1 fruit fly cellular context compared by ENCODE assay signal in genomic region chr3R:4658991-4659933, dm6.
TF ChIP-seq lines count a peak whose summit lies in the region.

TSS of gene smash (plus strand) at chr3R:4659579.

TF ChIP-seq in whole organism, embryonic, 481 proteins besides CTCF, POLR2A, EP300 and RAD21 (continued from another document and continues in another):
- TF ChIP-seq ken (GFP tag; IDR thresholded peaks at IDR 0.05; lab: Robert Waterston, UW) (0 out of 3 replicates have a peak, but pooled peaks have one; percentile 44), maf-S (GFP tag; optimal IDR thresholded peaks at IDR 0.05; lab: Kevin White, UChicago) (peak; percentile 21), CG34224 (GFP tag; IDR thresholded peaks at IDR 0.05; lab: Robert Waterston, UW; ENCODE audit: partially characterized antibody) (peak; percentile 33; the same call in 1 of the 3 replicates), zfh2 (GFP tag; optimal IDR thresholded peaks at IDR 0.05; lab: Kevin White, UChicago) (peak; percentile 12), CG43689 (GFP tag; IDR thresholded peaks at IDR 0.05; lab: Robert Waterston, UW) (no peak), kay (GFP tag; optimal IDR thresholded peaks at IDR 0.05; lab: Kevin White, UChicago) (no peak), Dek (tag; optimal IDR thresholded peaks at IDR 0.05; lab: Kevin White, UChicago) (no peak), Ets65A (GFP tag; lab: Kevin White, UChicago) (peak; percentile 30), CG7357 (GFP tag; IDR thresholded peaks at IDR 0.05; lab: Robert Waterston, UW) (no peak), gsb (GFP tag; IDR thresholded peaks at IDR 0.05; lab: Robert Waterston, UW) (no peak; the same call in 1 of the 2 replicates), esg (GFP tag; conservative IDR thresholded peaks at IDR 0.05; lab: Robert Waterston, UW) (no peak), CG10979 (tag; optimal IDR thresholded peaks at IDR 0.05; lab: Kevin White, UChicago) (no peak), dati (GFP tag; IDR thresholded peaks at IDR 0.05; lab: Robert Waterston, UW) (peak; percentile 9; the same call in 1 of the 2 replicates), peb (GFP tag; IDR thresholded peaks at IDR 0.05; lab: Robert Waterston, UW) (no peak), BEAF-32 (GFP tag; optimal IDR thresholded peaks at IDR 0.05; lab: Kevin White, UChicago) (peak; percentile 28), Kr (GFP tag; optimal IDR thresholded peaks at IDR 0.05; lab: Kevin White, UChicago) (no peak), CG12659 (GFP tag; optimal IDR thresholded peaks at IDR 0.05; lab: Kevin White, UChicago) (peak; percentile 77), Stat92E (GFP tag; optimal IDR thresholded peaks at IDR 0.05; lab: Kevin White, UChicago) (no peak), ap (GFP tag; IDR thresholded peaks at IDR 0.05; lab: Robert Waterston, UW) (no peak), CG1603 (tag; optimal IDR thresholded peaks at IDR 0.05; lab: Kevin White, UChicago) (peak; percentile 58), chif (GFP tag; optimal IDR thresholded peaks at IDR 0.05; lab: Kevin White, UChicago) (no peak), CG16779 (GFP tag; IDR thresholded peaks at IDR 0.05; lab: Robert Waterston, UW) (peak; percentile 76), Eip74EF (GFP tag; optimal IDR thresholded peaks at IDR 0.05; lab: Kevin White, UChicago) (no peak), HLHmδ (GFP tag; optimal IDR thresholded peaks at IDR 0.05; lab: Kevin White, UChicago) (peak; percentile 88), CG33213 (GFP tag; optimal IDR thresholded peaks at IDR 0.05; lab: Kevin White, UChicago) (peak; percentile 98), vvl (GFP tag; IDR thresholded peaks at IDR 0.05; lab: Robert Waterston, UW) (peak; percentile 72), tin (GFP tag; optimal IDR thresholded peaks at IDR 0.05; lab: Kevin White, UChicago) (no peak), unpg (GFP tag; optimal IDR thresholded peaks at IDR 0.05; lab: Kevin White, UChicago) (peak; percentile 20), CG11085 (GFP tag; IDR thresholded peaks at IDR 0.05; lab: Robert Waterston, UW) (peak; percentile 40; the same call in 1 of the 2 replicates), HLH4C (GFP tag; IDR thresholded peaks at IDR 0.05; lab: Robert Waterston, UW; ENCODE audit: partially characterized antibody) (no peak), so (GFP tag; IDR thresholded peaks at IDR 0.05; lab: Robert Waterston, UW) (no peak), jing (GFP tag; optimal IDR thresholded peaks at IDR 0.05; lab: Kevin White, UChicago) (no peak), jigr1 (GFP tag; IDR thresholded peaks at IDR 0.05; lab: Robert Waterston, UW) (no peak), CG31224 (GFP tag; IDR thresholded peaks at IDR 0.05; lab: Robert Waterston, UW) (peak; percentile 27; the same call in 1 of the 2 replicates), CG4854 (GFP tag; optimal IDR thresholded peaks at IDR 0.05; lab: Kevin White, UChicago) (no peak), CG10959 (GFP tag; IDR thresholded peaks at IDR 0.05; lab: Robert Waterston, UW) (no peak), cwo (GFP tag; optimal IDR thresholded peaks at IDR 0.05; lab: Kevin White, UChicago) (peak; percentile 43), CG10147 (GFP tag; optimal IDR thresholded peaks at IDR 0.05; lab: Kevin White, UChicago) (no peak), CG2129 (GFP tag; IDR thresholded peaks at IDR 0.05; lab: Robert Waterston, UW; ENCODE audit: partially characterized antibody) (no peak), CG15479 (GFP tag; optimal IDR thresholded peaks at IDR 0.05; lab: Kevin White, UChicago) (peak; percentile 52), H2.0 (GFP tag; IDR thresholded peaks at IDR 0.05; lab: Robert Waterston, UW) (no peak), CG17912 (GFP tag; optimal IDR thresholded peaks at IDR 0.05; lab: Kevin White, UChicago) (peak; percentile 25), CG15011 (GFP tag; optimal IDR thresholded peaks at IDR 0.05; lab: Kevin White, UChicago) (peak; percentile 10), Hr78 (GFP tag; optimal IDR thresholded peaks at IDR 0.05; lab: Kevin White, UChicago) (no peak), Oli (tag; optimal IDR thresholded peaks at IDR 0.05; lab: Kevin White, UChicago) (no peak), unc-4 (GFP tag; IDR thresholded peaks at IDR 0.05; lab: Robert Waterston, UW; ENCODE audit: partially characterized antibody) (peak; percentile 20; the same call in 1 of the 2 replicates), CG6683 (GFP tag; optimal IDR thresholded peaks at IDR 0.05; lab: Kevin White, UChicago) (no peak), CG11398 (GFP tag; optimal IDR thresholded peaks at IDR 0.05; lab: Kevin White, UChicago) (no peak), ems (GFP tag; optimal IDR thresholded peaks at IDR 0.05; lab: Kevin White, UChicago) (peak; percentile 1), her (GFP tag; optimal IDR thresholded peaks at IDR 0.05; lab: Kevin White, UChicago) (peak; percentile 65), CG10366 (GFP tag; IDR thresholded peaks at IDR 0.05; lab: Robert Waterston, UW) (0 out of 2 replicates have a peak, but pooled peaks have one; percentile 9), twi (tag; optimal IDR thresholded peaks at IDR 0.05; lab: Kevin White, UChicago) (peak; percentile 26), sug (tag; optimal IDR thresholded peaks at IDR 0.05; lab: Kevin White, UChicago) (no peak), CG4424 (GFP tag; optimal IDR thresholded peaks at IDR 0.05; lab: Kevin White, UChicago) (no peak), CG13287 (GFP tag; IDR thresholded peaks at IDR 0.05; lab: Robert Waterston, UW; ENCODE audit: partially characterized antibody) (peak; percentile 58), CG8388 (GFP tag; optimal IDR thresholded peaks at IDR 0.05; lab: Kevin White, UChicago) (no peak), CG8359 (GFP tag; optimal IDR thresholded peaks at IDR 0.05; lab: Kevin White, UChicago; ENCODE audit: borderline replicate concordance) (no peak), CG13775 (GFP tag; optimal IDR thresholded peaks at IDR 0.05; lab: Kevin White, UChicago) (no peak), eve (GFP tag; optimal IDR thresholded peaks at IDR 0.05; lab: Kevin White, UChicago) (no peak), crc (GFP tag; optimal IDR thresholded peaks at IDR 0.05; lab: Kevin White, UChicago) (no peak), oc (tag; optimal IDR thresholded peaks at IDR 0.05; lab: Kevin White, UChicago) (no peak), CG3065 (GFP tag; optimal IDR thresholded peaks at IDR 0.05; lab: Kevin White, UChicago) (no peak), fd102C (GFP tag; optimal IDR thresholded peaks at IDR 0.05; lab: Kevin White, UChicago) (peak; percentile 8), Opbp (GFP tag; IDR thresholded peaks at IDR 0.05; lab: Robert Waterston, UW; ENCODE audit: partially characterized antibody) (peak; percentile 74), bcd (GFP tag; optimal IDR thresholded peaks at IDR 0.05; lab: Kevin White, UChicago) (peak; percentile 20), Chrac-16 (GFP tag; optimal IDR thresholded peaks at IDR 0.05; lab: Kevin White, UChicago) (no peak), CG9215 (GFP tag; IDR thresholded peaks at IDR 0.05; lab: Robert Waterston, UW) (no peak), org-1 (GFP tag; optimal IDR thresholded peaks at IDR 0.05; lab: Kevin White, UChicago) (peak; percentile 52), CG17328 (GFP tag; IDR thresholded peaks at IDR 0.05; lab: Robert Waterston, UW) (peak; percentile 15), CG6765 (GFP tag; optimal IDR thresholded peaks at IDR 0.05; lab: Kevin White, UChicago) (peak; percentile 64), Hmx (GFP tag; optimal IDR thresholded peaks at IDR 0.05; lab: Kevin White, UChicago) (no peak), CG32772 (GFP tag; IDR thresholded peaks at IDR 0.05; lab: Robert Waterston, UW) (no peak), gsb-n (tag; optimal IDR thresholded peaks at IDR 0.05; lab: Kevin White, UChicago) (peak; percentile 49), Deaf1 (tag; optimal IDR thresholded peaks at IDR 0.05; lab: Kevin White, UChicago) (peak; percentile 83), CG2875 (GFP tag; optimal IDR thresholded peaks at IDR 0.05; lab: Kevin White, UChicago) (no peak), dmrt99B (tag; optimal IDR thresholded peaks at IDR 0.05; lab: Kevin White, UChicago) (no peak), CG18619 (GFP tag; optimal IDR thresholded peaks at IDR 0.05; lab: Kevin White, UChicago) (no peak), Ada2b (GFP tag; IDR thresholded peaks at IDR 0.05; lab: Robert Waterston, UW) (0 out of 2 replicates have a peak, but pooled peaks have one; percentile 8), nau (GFP tag; optimal IDR thresholded peaks at IDR 0.05; lab: Kevin White, UChicago) (peak; percentile 46), fu2 (GFP tag; optimal IDR thresholded peaks at IDR 0.05; lab: Kevin White, UChicago) (no peak), NfI (GFP tag; optimal IDR thresholded peaks at IDR 0.05; lab: Kevin White, UChicago) (peak; percentile 10), CG17612 (GFP tag; IDR thresholded peaks at IDR 0.05; lab: Robert Waterston, UW) (peak; percentile 8; the same call in 1 of the 2 replicates), crp (GFP tag; optimal IDR thresholded peaks at IDR 0.05; lab: Kevin White, UChicago) (no peak), CG14014 (GFP tag; IDR thresholded peaks at IDR 0.05; lab: Robert Waterston, UW) (peak; percentile 27; the same call in 1 of the 2 replicates), CG9932 (GFP tag; IDR thresholded peaks at IDR 0.05; lab: Robert Waterston, UW) (peak; percentile 39; the same call in 1 of the 2 replicates), Hr39 (optimal IDR thresholded peaks at IDR 0.05; lab: Kevin White, UChicago) (no peak), ro (GFP tag; IDR thresholded peaks at IDR 0.05; lab: Robert Waterston, UW) (no peak), CG14441 (GFP tag; IDR thresholded peaks at IDR 0.05; lab: Robert Waterston, UW) (peak; percentile 41; the same call in 1 of the 2 replicates), CG18011 (GFP tag; optimal IDR thresholded peaks at IDR 0.05; lab: Kevin White, UChicago) (no peak), mam (GFP tag; optimal IDR thresholded peaks at IDR 0.05; lab: Kevin White, UChicago) (no peak), YL-1 (GFP tag; optimal IDR thresholded peaks at IDR 0.05; lab: Kevin White, UChicago) (peak; percentile 26), bowl (GFP tag; IDR thresholded peaks at IDR 0.05; lab: Robert Waterston, UW) (no peak), CG12104 (GFP tag; optimal IDR thresholded peaks at IDR 0.05; lab: Kevin White, UChicago) (no peak), Camta (GFP tag; optimal IDR thresholded peaks at IDR 0.05; lab: Kevin White, UChicago) (peak; percentile 49), Mrtf (GFP tag; IDR thresholded peaks at IDR 0.05; lab: Robert Waterston, UW) (peak; percentile 13; the same call in 1 of the 3 replicates), CG1832 (GFP tag; optimal IDR thresholded peaks at IDR 0.05; lab: Kevin White, UChicago) (no peak), lilli (GFP tag; optimal IDR thresholded peaks at IDR 0.05; lab: Kevin White, UChicago) (peak; percentile 48), CG8924 (tag; optimal IDR thresholded peaks at IDR 0.05; lab: Kevin White, UChicago) (peak; percentile 40), CG13424 (tag; optimal IDR thresholded peaks at IDR 0.05; lab: Kevin White, UChicago) (peak; percentile 2), CG2199 (GFP tag; IDR thresholded peaks at IDR 0.05; lab: Robert Waterston, UW) (peak; percentile 80), Bgb (GFP tag; IDR thresholded peaks at IDR 0.05; lab: Robert Waterston, UW; ENCODE audit: partially characterized antibody) (peak; percentile 78), CG9876 (GFP tag; optimal IDR thresholded peaks at IDR 0.05; lab: Kevin White, UChicago) (no peak), Sry-δ (GFP tag; optimal IDR thresholded peaks at IDR 0.05; lab: Kevin White, UChicago) (peak; percentile 26), NC2α (GFP tag; optimal IDR thresholded peaks at IDR 0.05; lab: Kevin White, UChicago) (no peak), CG13123 (GFP tag; optimal IDR thresholded peaks at IDR 0.05; lab: Kevin White, UChicago) (no peak), Fer1 (GFP tag; optimal IDR thresholded peaks at IDR 0.05; lab: Kevin White, UChicago) (peak; percentile 73), CG6791 (GFP tag; IDR thresholded peaks at IDR 0.05; lab: Robert Waterston, UW; ENCODE audit: partially characterized antibody) (peak; percentile 64), scrt (GFP tag; optimal IDR thresholded peaks at IDR 0.05; lab: Kevin White, UChicago) (peak; percentile 35), CG4328 (GFP tag; optimal IDR thresholded peaks at IDR 0.05; lab: Kevin White, UChicago) (no peak), yki (optimal IDR thresholded peaks at IDR 0.05; lab: Kevin White, UChicago) (no peak), br (optimal IDR thresholded peaks at IDR 0.05; lab: Kevin White, UChicago) (no peak), Gsc (GFP tag; IDR thresholded peaks at IDR 0.05; lab: Robert Waterston, UW) (no peak), CG33557 (GFP tag; optimal IDR thresholded peaks at IDR 0.05; lab: Kevin White, UChicago) (no peak), CG9797 (GFP tag; optimal IDR thresholded peaks at IDR 0.05; lab: Kevin White, UChicago) (peak; percentile 95), Optix (GFP tag; IDR thresholded peaks at IDR 0.05; lab: Robert Waterston, UW) (no peak), chinmo (GFP tag; IDR thresholded peaks at IDR 0.05; lab: Robert Waterston, UW; ENCODE audit: partially characterized antibody) (no peak), CG9727 (GFP tag; optimal IDR thresholded peaks at IDR 0.05; lab: Kevin White, UChicago) (peak; percentile 28), CG4820 (GFP tag; optimal IDR thresholded peaks at IDR 0.05; lab: Kevin White, UChicago) (no peak), CG2889 (GFP tag; IDR thresholded peaks at IDR 0.05; lab: Robert Waterston, UW) (0 out of 3 replicates have a peak, but pooled peaks have one; percentile 17), CG14710 (tag; optimal IDR thresholded peaks at IDR 0.05; lab: Kevin White, UChicago) (peak; percentile 39), Nf-YC (tag; optimal IDR thresholded peaks at IDR 0.05; lab: Kevin White, UChicago) (peak; percentile 30), CG4707 (GFP tag; optimal IDR thresholded peaks at IDR 0.05; lab: Kevin White, UChicago) (no peak), dmrt11E (tag; optimal IDR thresholded peaks at IDR 0.05; lab: Kevin White, UChicago) (no peak), sim (GFP tag; IDR thresholded peaks at IDR 0.05; lab: Robert Waterston, UW) (0 out of 2 replicates have a peak, but pooled peaks have one; percentile 40), knrl (GFP tag; IDR thresholded peaks at IDR 0.05; lab: Robert Waterston, UW; ENCODE audit: partially characterized antibody) (no peak; the same call in 2 of the 3 replicates), lola (GFP tag; optimal IDR thresholded peaks at IDR 0.05; lab: Kevin White, UChicago) (no peak), sc (optimal IDR thresholded peaks at IDR 0.05; lab: Kevin White, UChicago) (no peak), sc (GFP tag; optimal IDR thresholded peaks at IDR 0.05; lab: Kevin White, UChicago) (no peak), zfh1 (GFP tag; IDR thresholded peaks at IDR 0.05; lab: Robert Waterston, UW) (peak; percentile 16; the same call in 1 of the 3 replicates), CG10209 (GFP tag; optimal IDR thresholded peaks at IDR 0.05; lab: Kevin White, UChicago) (no peak), Mes4 (GFP tag; optimal IDR thresholded peaks at IDR 0.05; lab: Kevin White, UChicago) (no peak)
